Fruit fly (Drosophila melanogaster) whole organism, prepupa: ENCODE measurements around the gene TH1.

Experiments
- CG10631 ChIP-seq: fragments of 200-800 bp; sonication (Bioruptor generic); optimal IDR thresholded peaks from 2 replicates; lab custom pipeline; 2016; ENCODE audit warnings: missing biosample characterization, missing genetic modification characterization
- CG10669 ChIP-seq: fragments of 200-800 bp; sonication (Bioruptor generic); optimal IDR thresholded peaks from 3 replicates; lab custom pipeline; 2018; ENCODE audit warnings: missing biosample characterization, mild to moderate bottlenecking, missing genetic modification characterization, moderate library complexity
- CG11294 ChIP-seq: fragments of 200-800 bp; sonication (Bioruptor generic); IDR thresholded peaks from 2 replicates; pipeline ENCODE4 v1.3.6; 2022; ENCODE audit warnings: missing biosample characterization, missing genetic modification characterization
- CG11762 ChIP-seq: fragments of 200-800 bp; sonication (Bioruptor generic); optimal IDR thresholded peaks from 3 replicates; lab custom pipeline; 2016; ENCODE audit warnings: missing biosample characterization, missing genetic modification characterization; ENCODE audit not compliant: insufficient read depth
- CG15336 ChIP-seq: fragments of 200-800 bp; sonication (Bioruptor generic); IDR thresholded peaks from 2 replicates; pipeline ENCODE4 v1.3.6; 2022; ENCODE audit warnings: missing biosample characterization, missing genetic modification characterization
- CG1621 ChIP-seq: fragments of 200-800 bp; sonication (Bioruptor generic); optimal IDR thresholded peaks from 3 replicates; lab custom pipeline; 2018; ENCODE audit warnings: missing biosample characterization, mild to moderate bottlenecking, missing genetic modification characterization
- CG16779 ChIP-seq: fragments of 200-800 bp; sonication (Bioruptor generic); optimal IDR thresholded peaks from 3 replicates; lab custom pipeline; 2017; ENCODE audit warnings: missing biosample characterization, mild to moderate bottlenecking, missing genetic modification characterization
- CG31627 ChIP-seq: fragments of 200-800 bp; sonication (Bioruptor generic); optimal IDR thresholded peaks from 3 replicates; lab custom pipeline; 2016; ENCODE audit warnings: missing biosample characterization, missing genetic modification characterization
- CG34406 ChIP-seq: fragments of 200-800 bp; sonication (Bioruptor generic); optimal IDR thresholded peaks from 3 replicates; lab custom pipeline; 2016; ENCODE audit warnings: missing biosample characterization, missing genetic modification characterization
- CG3919 ChIP-seq: fragments of 200-800 bp; sonication (Bioruptor generic); optimal IDR thresholded peaks from 3 replicates; lab custom pipeline; 2016; ENCODE audit warnings: missing biosample characterization, missing genetic modification characterization
- CG4318 ChIP-seq: fragments of 200-800 bp; sonication (Bioruptor generic); optimal IDR thresholded peaks from 3 replicates; lab custom pipeline; 2017; ENCODE audit warnings: missing biosample characterization, mild to moderate bottlenecking, missing genetic modification characterization
- CG6163 ChIP-seq: fragments of 200-800 bp; sonication (Bioruptor generic); IDR thresholded peaks from 3 replicates; pipeline ENCODE4 v1.3.6; 2022; ENCODE audit warnings: missing biosample characterization, missing genetic modification characterization
- CG6276 ChIP-seq: fragments of 200-800 bp; sonication (Bioruptor generic); optimal IDR thresholded peaks from 2 replicates; lab custom pipeline; 2017; ENCODE audit warnings: missing biosample characterization, mild to moderate bottlenecking, missing genetic modification characterization
- CG6808 ChIP-seq: fragments of 200-800 bp; sonication (Bioruptor generic); optimal IDR thresholded peaks from 3 replicates; lab custom pipeline; 2017; ENCODE audit warnings: missing biosample characterization, missing genetic modification characterization, mild to moderate bottlenecking, moderate library complexity, missing genetic modification reagents
- CG6854 ChIP-seq: fragments of 200-800 bp; sonication (Bioruptor generic); optimal IDR thresholded peaks from 2 replicates; lab custom pipeline; 2017; ENCODE audit warnings: missing biosample characterization, mild to moderate bottlenecking, missing genetic modification characterization
- CG8119 ChIP-seq: fragments of 200-800 bp; sonication (Bioruptor generic); IDR thresholded peaks from 3 replicates; pipeline ENCODE4 v1.3.6; 2022; ENCODE audit warnings: missing biosample characterization, missing genetic modification characterization
- CG9139 ChIP-seq: fragments of 200-800 bp; sonication (Bioruptor generic); optimal IDR thresholded peaks from 3 replicates; lab custom pipeline; 2017; ENCODE audit warnings: missing biosample characterization, mild to moderate bottlenecking, missing genetic modification characterization
- Eip75B ChIP-seq: fragments of 200-800 bp; sonication (Bioruptor generic); optimal IDR thresholded peaks from 3 replicates; lab custom pipeline; 2016; ENCODE audit warnings: missing biosample characterization, missing genetic modification characterization
- Eip78C ChIP-seq: fragments of 200-800 bp; sonication (Bioruptor generic); peaks from one replicate; lab custom pipeline; 2016; ENCODE audit warnings: missing biosample characterization, missing genetic modification characterization
- Eip93F ChIP-seq: fragments of 200-800 bp; sonication (Bioruptor generic); optimal IDR thresholded peaks from 2 replicates; lab custom pipeline; 2016; ENCODE audit warnings: missing biosample characterization, mild to moderate bottlenecking, missing genetic modification characterization
- Ets21C ChIP-seq: fragments of 200-800 bp; sonication (Bioruptor generic); optimal IDR thresholded peaks from 3 replicates; lab custom pipeline; 2016; ENCODE audit warnings: missing biosample characterization, missing genetic modification characterization
- Ets96B ChIP-seq: fragments of 200-800 bp; optimal IDR thresholded peaks from 2 replicates; lab custom pipeline; 2019; ENCODE audit warnings: missing biosample characterization, mild to moderate bottlenecking, missing genetic modification characterization, moderate library complexity
- Gug ChIP-seq: fragments of 200-800 bp; sonication (Bioruptor generic); IDR thresholded peaks from 2 replicates; pipeline ENCODE4 v1.3.6; 2022; ENCODE audit warnings: missing biosample characterization, missing genetic modification characterization
- Hr38 ChIP-seq: sonication (Bioruptor generic); optimal IDR thresholded peaks from 2 replicates; lab custom pipeline; 2016; ENCODE audit warnings: missing biosample characterization, missing genetic modification characterization
- Hr39 ChIP-seq: fragments of 200-800 bp; sonication (Bioruptor generic); optimal IDR thresholded peaks from 2 replicates; lab custom pipeline; 2016; ENCODE audit warnings: missing biosample characterization, missing genetic modification characterization
- Hr4 ChIP-seq: fragments of 200-800 bp; sonication (Bioruptor generic); optimal IDR thresholded peaks from 3 replicates; lab custom pipeline; 2016; ENCODE audit warnings: missing biosample characterization, missing genetic modification characterization
- Lpt ChIP-seq: fragments of 200-800 bp; sonication (Bioruptor generic); optimal IDR thresholded peaks from 3 replicates; lab custom pipeline; 2016; ENCODE audit warnings: missing biosample characterization, missing genetic modification characterization
- Met ChIP-seq: fragments of 200-800 bp; sonication (Bioruptor generic); optimal IDR thresholded peaks from 3 replicates; lab custom pipeline; 2016; ENCODE audit warnings: missing biosample characterization, missing genetic modification characterization
- Sox14 ChIP-seq: fragments of 200-800 bp; sonication (Bioruptor generic); optimal IDR thresholded peaks from 3 replicates; lab custom pipeline; 2016; ENCODE audit warnings: missing biosample characterization, missing genetic modification characterization
- Sox15 ChIP-seq: fragments of 200-800 bp; sonication (Bioruptor generic); optimal IDR thresholded peaks from 3 replicates; lab custom pipeline; 2016; ENCODE audit warnings: missing biosample characterization, missing genetic modification characterization
- achi ChIP-seq: fragments of 200-800 bp; sonication (Bioruptor generic); optimal IDR thresholded peaks from 3 replicates; lab custom pipeline; 2016; ENCODE audit warnings: missing biosample characterization, missing genetic modification characterization
- cyc ChIP-seq: fragments of 200-800 bp; sonication (Bioruptor generic); optimal IDR thresholded peaks from 3 replicates; lab custom pipeline; 2016; ENCODE audit warnings: missing biosample characterization, missing genetic modification characterization
- dac ChIP-seq: fragments of 200-800 bp; sonication (Bioruptor generic); optimal IDR thresholded peaks from 2 replicates; lab custom pipeline; 2017; ENCODE audit warnings: missing biosample characterization, mild to moderate bottlenecking, missing genetic modification characterization
- dsx ChIP-seq: fragments of 200-800 bp; optimal IDR thresholded peaks from 3 replicates; lab custom pipeline; 2019; ENCODE audit warnings: missing biosample characterization, mild to moderate bottlenecking, missing genetic modification characterization, moderate library complexity; ENCODE audit not compliant: poor library complexity, severe bottlenecking
- eg ChIP-seq: fragments of 200-800 bp; sonication (Bioruptor generic); IDR thresholded peaks from 3 replicates; pipeline ENCODE4 v1.3.6; 2022; ENCODE audit warnings: missing biosample characterization, missing genetic modification characterization
- esn ChIP-seq: fragments of 200-800 bp; sonication (Bioruptor generic); optimal IDR thresholded peaks from 2 replicates; lab custom pipeline; 2016; ENCODE audit warnings: missing biosample characterization, mild to moderate bottlenecking, missing genetic modification characterization, moderate library complexity
- fd59A ChIP-seq: fragments of 200-800 bp; sonication (Bioruptor generic); optimal IDR thresholded peaks from 2 replicates; lab custom pipeline; 2017; ENCODE audit warnings: missing biosample characterization, mild to moderate bottlenecking, missing genetic modification characterization, missing genetic modification reagents
- fkh ChIP-seq: fragments of 200-800 bp; sonication (Bioruptor generic); optimal IDR thresholded peaks from 3 replicates; lab custom pipeline; 2017; ENCODE audit warnings: missing biosample characterization, mild to moderate bottlenecking, missing genetic modification characterization, moderate library complexity
- lz ChIP-seq: fragments of 200-800 bp; sonication (Bioruptor generic); optimal IDR thresholded peaks from 3 replicates; lab custom pipeline; 2016; ENCODE audit warnings: missing biosample characterization, missing genetic modification characterization
- net ChIP-seq: fragments of 200-800 bp; sonication (Bioruptor generic); optimal IDR thresholded peaks from 3 replicates; lab custom pipeline; 2016; ENCODE audit warnings: missing biosample characterization, missing genetic modification characterization
- pdm3 ChIP-seq: fragments of 200-800 bp; sonication (Bioruptor generic); optimal IDR thresholded peaks from 3 replicates; lab custom pipeline; 2016; ENCODE audit warnings: missing biosample characterization, missing genetic modification characterization
- salr ChIP-seq, 2 experiments: fragments of 200-800 bp; sonication (Bioruptor generic); optimal IDR thresholded peaks; 3 replicates each; lab custom pipeline; 2016 to 2018; ENCODE audit warnings: missing biosample characterization in 2 of 2, missing genetic modification characterization in 2 of 2, mild to moderate bottlenecking in 1 of 2
- spab ChIP-seq: fragments of 200-800 bp; sonication (Bioruptor generic); optimal IDR thresholded peaks from 2 replicates; lab custom pipeline; 2017; ENCODE audit warnings: missing biosample characterization, mild to moderate bottlenecking, missing genetic modification characterization, missing genetic modification reagents
- ss ChIP-seq, 2 experiments: fragments of 200-800 bp; sonication (Bioruptor generic); optimal IDR thresholded peaks; 2 replicates in 1 of 2; 3 replicates in 1 of 2; lab custom pipeline; 2017 to 2018; ENCODE audit warnings: mild to moderate bottlenecking in 2 of 2, missing biosample characterization in 2 of 2, missing genetic modification characterization in 2 of 2, moderate library complexity in 1 of 2
- topi ChIP-seq: fragments of 200-800 bp; sonication (Bioruptor generic); optimal IDR thresholded peaks from 3 replicates; lab custom pipeline; 2016; ENCODE audit warnings: missing biosample characterization, missing genetic modification characterization
- vri ChIP-seq: fragments of 200-800 bp; sonication (Bioruptor generic); optimal IDR thresholded peaks from 3 replicates; lab custom pipeline; 2016; ENCODE audit warnings: missing biosample characterization, mild to moderate bottlenecking, missing genetic modification characterization

TH1 gene

DNA sequence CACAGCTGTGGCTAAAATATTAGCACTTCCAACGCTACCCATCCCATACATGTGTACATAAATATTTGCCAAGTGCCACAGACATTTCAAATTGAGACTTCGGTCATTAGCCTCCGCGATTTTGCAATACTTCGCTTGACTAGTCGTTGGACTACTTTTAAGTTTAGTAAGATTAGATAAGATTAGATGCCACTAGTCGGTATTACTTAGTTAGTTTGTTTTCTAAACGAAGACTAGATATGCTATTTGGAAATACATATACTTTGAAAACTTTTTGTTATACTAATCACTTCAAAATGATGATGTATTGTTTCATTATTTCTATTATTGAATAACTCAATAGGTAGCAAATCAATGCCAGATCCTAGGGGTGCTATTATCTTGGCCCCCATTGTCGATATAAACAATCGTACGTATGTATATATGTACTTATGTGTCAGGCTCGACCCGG lies 5.3 kb downstream of the TH1 start (continued):
- TF ChIP-seq CG31627 (GFP tag; lab: Kevin White, UChicago) = peak; percentile 41
- peak; percentile 44 for TF ChIP-seq CG34406
- peak; percentile 17 for TF ChIP-seq CG10669 (GFP tag; lab: Kevin White, UChicago)
- TF ChIP-seq Eip75B (GFP tag; lab: Kevin White, UChicago) = no peak
- TF ChIP-seq CG11762 (GFP tag; lab: Kevin White, UChicago) = peak; percentile 28
- TF ChIP-seq CG4318 = peak; percentile 23
- TF ChIP-seq CG11294 (GFP tag; lab: Robert Waterston, UW) = no peak
- peak; percentile 53 for TF ChIP-seq CG10631 (GFP tag; lab: Kevin White, UChicago)
- TF ChIP-seq lz (GFP tag; lab: Kevin White, UChicago) = peak; percentile 30
- TF ChIP-seq eg = peak; percentile 55; the same call in 1 of the 3 replicates

DNA sequence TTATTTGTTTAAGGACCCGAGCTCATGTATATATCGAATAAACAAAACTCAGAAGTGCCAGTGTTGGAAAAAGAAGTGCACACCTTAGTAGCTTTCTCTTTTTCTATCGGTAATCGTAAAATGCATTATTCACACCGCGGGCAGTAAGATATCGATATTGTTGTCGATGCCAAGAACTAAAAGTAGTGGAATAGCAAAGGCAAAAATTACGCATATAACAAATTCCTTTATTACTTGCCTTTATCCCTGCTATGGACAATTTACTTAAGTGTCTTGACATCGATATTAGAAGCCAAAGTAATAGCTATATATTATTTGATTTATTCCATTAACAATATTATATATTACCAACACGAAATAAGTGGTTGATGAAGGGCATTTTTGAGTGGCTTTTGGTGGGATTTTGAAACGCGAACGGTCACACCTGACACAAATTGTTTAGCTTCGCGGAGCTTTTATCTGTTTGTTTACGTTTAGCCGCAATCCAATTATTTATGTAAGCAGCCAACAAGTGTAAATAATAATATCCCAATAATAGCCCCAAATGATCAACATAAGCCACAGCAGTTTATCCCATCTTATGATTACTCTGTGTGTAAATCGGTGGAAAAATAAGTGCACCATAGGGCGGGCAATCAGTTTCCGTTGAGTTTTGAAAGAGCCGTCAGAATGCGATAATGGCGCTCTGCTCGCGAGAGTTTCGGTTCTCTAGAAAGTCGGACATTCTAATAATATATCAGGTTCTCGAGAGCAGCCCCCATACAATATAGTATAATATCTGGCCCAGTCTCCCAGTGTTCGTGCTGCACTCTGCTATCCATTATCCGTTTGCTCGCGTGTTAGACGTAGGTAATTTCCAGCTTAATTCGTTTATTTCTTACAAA lies 6.2 kb downstream of the TH1 start, which contains the start of the genes CG9992 and CG4239:
TSS of gene CG9992 (minus strand) at position 66 of the 884 bp plus-strand sequence.
TSS of gene CG4239 (plus strand) at position 436 of the 884 bp plus-strand sequence.
- TF ChIP-seq CG11762 (GFP tag; lab: Kevin White, UChicago) (no peak), CG9139 (GFP tag; lab: Kevin White, UChicago) (no peak), dsx (GFP tag; lab: Kevin White, UChicago) (no peak), CG1621 (tag; lab: Kevin White, UChicago) (no peak), Ets96B (tag; lab: Kevin White, UChicago) (peak; percentile 49), CG8119 (GFP tag; lab: Robert Waterston, UW) (peak; percentile 48; the same call in 1 of the 3 replicates), Hr39 (GFP tag; lab: Kevin White, UChicago) (no peak), CG6276 (GFP tag; lab: Kevin White, UChicago) (no peak), achi (GFP tag; lab: Kevin White, UChicago) (no peak), Sox15 (GFP tag; lab: Kevin White, UChicago) (peak; percentile 67), esn (peak; percentile 51), pdm3 (no peak), Sox14 (GFP tag; lab: Kevin White, UChicago) (peak; percentile 19), Hr38 (GFP tag; lab: Kevin White, UChicago) (no peak), CG6854 (GFP tag; lab: Kevin White, UChicago) (no peak), CG15336 (GFP tag; lab: Robert Waterston, UW) (peak; percentile 16; the same call in 1 of the 2 replicates), topi (GFP tag; lab: Kevin White, UChicago) (peak; percentile 43), dac (GFP tag; lab: Kevin White, UChicago) (no peak), CG11294 (GFP tag; lab: Robert Waterston, UW) (no peak), cyc (GFP tag; lab: Kevin White, UChicago) (peak; percentile 62), Eip78C (GFP tag; lab: Kevin White, UChicago) (peak; percentile 66), net (GFP tag; lab: Kevin White, UChicago) (no peak), ss (GFP tag; optimal IDR thresholded peaks at IDR 0.05; lab: Kevin White, UChicago) (no peak), Ets21C (GFP tag; lab: Kevin White, UChicago) (peak; percentile 56), CG31627 (GFP tag; lab: Kevin White, UChicago) (peak; percentile 75), CG6808 (GFP tag; lab: Kevin White, UChicago) (no peak), CG6163 (GFP tag; lab: Robert Waterston, UW) (peak; percentile 53; the same call in 1 of the 3 replicates), fkh (GFP tag; lab: Kevin White, UChicago) (peak; percentile 76), fd59A (GFP tag; lab: Kevin White, UChicago) (peak; percentile 19), CG3919 (GFP tag; lab: Kevin White, UChicago) (no peak), CG10631 (GFP tag; lab: Kevin White, UChicago) (peak; percentile 65), Gug (peak; percentile 58), Lpt (GFP tag; lab: Kevin White, UChicago) (peak; percentile 44), CG34406 (no peak), vri (GFP tag; lab: Kevin White, UChicago) (no peak), Met (peak; percentile 52), salr (GFP tag; optimal IDR thresholded peaks at IDR 0.05; lab: Kevin White, UChicago) (no peak), CG16779 (no peak), spab (GFP tag; lab: Kevin White, UChicago) (no peak), CG4318 (peak; percentile 63), eg (peak; percentile 68), Hr4 (GFP tag; lab: Kevin White, UChicago) (peak; percentile 51), Eip93F (peak; percentile 28)
